Worm (Caenorhabditis elegans): ENCODE results near the gene clec-166.

ce11 chrIV:1239686-1240085, 11.5 kb downstream of the clec-166 start, which contains the start of gene F38A1.8:
- TF ChIP-seq jun-1 (tag; optimal IDR thresholded peaks at IDR 0.05) (peak; percentile 27), mdl-1 (tag; optimal IDR thresholded peaks at IDR 0.05) (peak in 1 of 2 experiments; percentile 81), nhr-76 (tag; optimal IDR thresholded peaks at IDR 0.05) (no peak), elt-3 (tag; optimal IDR thresholded peaks at IDR 0.05) (peak in 2 of 6 experiments; percentile 12 to 66), unc-86 (tag; optimal IDR thresholded peaks at IDR 0.05) (peak; percentile 21)
